Fruit fly (Drosophila melanogaster) whole organism, adult: ENCODE data around the gene vnd.
A peak's percentile ranks its signal among the peaks of the same experiment; 100 is the strongest.
"Not testable (repeated sequence)": the region's sequence is repeated elsewhere in the genome, so short reads cannot be mapped to it uniquely, and the experiment has no call there.

Experiments
- CG11617 ChIP-seq: fragments of 200-800 bp; sonication (Bioruptor generic); optimal IDR thresholded peaks from 2 replicates; lab custom pipeline; 2017; ENCODE audit warnings: mild to moderate bottlenecking, missing biosample characterization, missing genetic modification reagents, missing genetic modification characterization
- CG12768 ChIP-seq: fragments of 200-800 bp; sonication (Bioruptor generic); optimal IDR thresholded peaks from 2 replicates; lab custom pipeline; 2017; ENCODE audit warnings: missing biosample characterization, missing genetic modification characterization, mild to moderate bottlenecking, moderate library complexity, missing genetic modification reagents
- CG14711 ChIP-seq: fragments of 200-800 bp; sonication (Bioruptor generic); optimal IDR thresholded peaks from 2 replicates; lab custom pipeline; 2018; ENCODE audit warnings: missing biosample characterization, mild to moderate bottlenecking, missing genetic modification characterization, moderate library complexity
- CG1620 ChIP-seq: fragments of 200-800 bp; sonication (Bioruptor generic); optimal IDR thresholded peaks from 2 replicates; lab custom pipeline; 2016; ENCODE audit warnings: missing biosample characterization, missing genetic modification characterization
- CG33017 ChIP-seq: fragments of 200-800 bp; sonication (Bioruptor generic); optimal IDR thresholded peaks from 2 replicates; lab custom pipeline; 2018; ENCODE audit warnings: missing biosample characterization, mild to moderate bottlenecking, missing genetic modification characterization, moderate library complexity
- CG5204 ChIP-seq: fragments of 200-800 bp; sonication (Bioruptor generic); optimal IDR thresholded peaks from 2 replicates; lab custom pipeline; 2016; ENCODE audit warnings: missing biosample characterization, missing genetic modification characterization
- CG7045 ChIP-seq: fragments of 200-800 bp; sonication (Bioruptor generic); optimal IDR thresholded peaks from 2 replicates; lab custom pipeline; 2017; ENCODE audit warnings: missing biosample characterization, mild to moderate bottlenecking, missing genetic modification characterization
- CG7101 ChIP-seq: fragments of 200-800 bp; sonication (Bioruptor generic); optimal IDR thresholded peaks from 2 replicates; lab custom pipeline; 2018; ENCODE audit warnings: missing biosample characterization, mild to moderate bottlenecking, missing genetic modification characterization, moderate library complexity
- Clk ChIP-seq: fragments of 200-800 bp; sonication (Bioruptor generic); optimal IDR thresholded peaks from 2 replicates; lab custom pipeline; 2017; ENCODE audit warnings: missing biosample characterization, missing genetic modification characterization
- Crg-1 ChIP-seq: fragments of 200-800 bp; sonication (Bioruptor generic); optimal IDR thresholded peaks from 2 replicates; lab custom pipeline; 2016; ENCODE audit warnings: missing biosample characterization, missing genetic modification characterization
- Hr96 ChIP-seq: fragments of 200-800 bp; sonication (Bioruptor generic); optimal IDR thresholded peaks from 2 replicates; lab custom pipeline; 2016; ENCODE audit warnings: missing biosample characterization, missing genetic modification characterization
- Mnt ChIP-seq: fragments of 200-800 bp; sonication (Bioruptor generic); optimal IDR thresholded peaks from 2 replicates; lab custom pipeline; 2016; ENCODE audit warnings: missing biosample characterization, mild to moderate bottlenecking, missing genetic modification characterization
- bab1 ChIP-seq: fragments of 200-800 bp; sonication (Bioruptor generic); optimal IDR thresholded peaks from 3 replicates; lab custom pipeline; 2019; ENCODE audit warnings: missing biosample characterization, mild to moderate bottlenecking, missing genetic modification characterization, moderate library complexity
- cic ChIP-seq: fragments of 200-800 bp; sonication (Bioruptor generic); optimal IDR thresholded peaks from 2 replicates; lab custom pipeline; 2017; ENCODE audit warnings: missing biosample characterization, mild to moderate bottlenecking, missing genetic modification characterization, moderate library complexity
- cnc ChIP-seq, 2 experiments: fragments of >200 bp; optimal IDR thresholded peaks; 2 replicates each; lab custom pipeline; 2017
- kay ChIP-seq: fragments of 200-800 bp; sonication (Bioruptor generic); peaks from one replicate; lab custom pipeline; 2016; ENCODE audit warnings: missing biosample characterization, missing genetic modification characterization, borderline replicate concordance
- ovo ChIP-seq: fragments of 200-800 bp; sonication (Bioruptor generic); optimal IDR thresholded peaks from 2 replicates; lab custom pipeline; 2016; ENCODE audit warnings: missing biosample characterization, missing genetic modification characterization
- pad ChIP-seq: fragments of 200-800 bp; sonication (Bioruptor generic); optimal IDR thresholded peaks from 3 replicates; lab custom pipeline; 2017; ENCODE audit warnings: missing biosample characterization, missing genetic modification characterization, mild to moderate bottlenecking, moderate library complexity, missing genetic modification reagents
- tj ChIP-seq: fragments of 200-800 bp; sonication (Bioruptor generic); optimal IDR thresholded peaks from 3 replicates; lab custom pipeline; 2017; ENCODE audit warnings: missing biosample characterization, mild to moderate bottlenecking, missing genetic modification characterization, moderate library complexity
- toe ChIP-seq: fragments of 200-800 bp; sonication (Bioruptor generic); optimal IDR thresholded peaks from 2 replicates; lab custom pipeline; 2016; ENCODE audit warnings: missing biosample characterization, missing genetic modification characterization

vnd gene

dm6 chrX:629239-629821 is 47.4 kb downstream of the vnd start, which contains the start of the genes RpL36 and Mybbp1A:
Gene RpL36 (minus strand): TSS chrX:629483.
Gene Mybbp1A (plus strand): TSS chrX:629773.
- TF ChIP-seq CG5204 (GFP tag; lab: Kevin White, UChicago) (no peak), Crg-1 (peak; percentile 90), CG12768 (peak; percentile 45), CG14711 (tag; lab: Kevin White, UChicago) (peak; percentile 69), cic (GFP tag; lab: Kevin White, UChicago) (peak; percentile 33), Hr96 (GFP tag; lab: Kevin White, UChicago) (no peak), Mnt (GFP tag; lab: Kevin White, UChicago) (peak; percentile 97), cnc (optimal IDR thresholded peaks at IDR 0.05; lab: Kevin White, UChicago) (no peak), CG11617 (peak; percentile 93), ovo (GFP tag; lab: Kevin White, UChicago) (peak; percentile 89), tj (GFP tag; lab: Kevin White, UChicago) (peak; percentile 94), CG1620 (GFP tag; lab: Kevin White, UChicago) (peak; percentile 86), Clk (no peak), CG7101 (tag; lab: Kevin White, UChicago) (peak; percentile 88), bab1 (GFP tag; lab: Kevin White, UChicago) (peak; percentile 80), CG33017 (tag; lab: Kevin White, UChicago) (peak; percentile 26), CG7045 (GFP tag; lab: Kevin White, UChicago) (peak; percentile 30), pad (GFP tag; lab: Kevin White, UChicago) (peak; percentile 81)

- TF ChIP-seq ovo (GFP tag; lab: Kevin White, UChicago) (no peak), Mnt (GFP tag; lab: Kevin White, UChicago) (peak; percentile 15), CG12768 (no peak), CG5204 (GFP tag; lab: Kevin White, UChicago) (no peak), bab1 (GFP tag; lab: Kevin White, UChicago) (peak; percentile 35), CG14711 (tag; lab: Kevin White, UChicago) (peak; percentile 21), CG7101 (tag; lab: Kevin White, UChicago) (peak; percentile 39), Hr96 (GFP tag; lab: Kevin White, UChicago) (no peak), CG1620 (GFP tag; lab: Kevin White, UChicago) (peak; percentile 5), kay (no peak), CG11617 (peak; percentile 53)
These were observed 53.7 kb downstream of the vnd start, which contains the start of gene Dredd for dm6 chrX:635495-636142. Gene Dredd (minus strand): TSS chrX:635545.

DNA sequence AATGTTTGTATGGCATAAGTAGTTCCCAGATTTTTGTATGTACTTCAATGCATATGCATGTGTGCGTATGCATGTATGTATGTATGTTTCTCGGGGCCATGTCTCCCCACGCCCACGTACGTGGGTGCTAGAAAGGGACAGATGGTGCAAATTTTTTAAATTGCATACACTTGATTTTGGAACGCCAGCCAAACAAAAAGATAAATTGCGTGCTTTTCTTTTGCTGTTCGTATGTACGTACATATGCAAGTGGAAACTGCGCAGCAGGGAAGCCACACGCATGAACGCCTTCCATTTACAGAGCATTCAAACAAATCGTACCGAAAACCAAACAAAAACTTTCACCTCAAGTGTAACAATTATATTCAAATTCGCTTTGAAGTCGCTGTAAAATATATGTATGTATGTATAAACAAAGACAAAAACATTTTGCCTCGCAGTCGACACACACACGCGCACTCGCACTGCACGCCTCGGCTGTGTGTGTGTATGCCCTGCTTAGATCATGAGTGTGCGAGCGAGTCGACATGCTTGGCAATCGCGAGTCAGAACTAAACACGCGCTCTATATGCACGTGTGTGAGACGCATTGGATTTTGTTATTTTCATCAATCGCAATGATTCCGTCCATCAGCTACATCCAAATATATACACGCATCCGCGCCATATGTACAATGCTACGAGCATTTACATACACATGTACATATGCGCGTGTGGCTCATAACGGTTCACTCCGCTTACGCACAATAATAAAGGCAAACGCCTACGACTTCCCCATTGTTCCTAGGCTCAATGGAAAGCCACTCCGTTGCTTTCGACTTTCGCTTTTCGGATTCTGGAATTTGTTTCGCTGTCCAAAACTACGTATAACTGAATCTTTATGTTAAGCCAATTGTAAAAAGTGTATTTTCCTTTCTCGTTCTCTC is 54.9 kb downstream of the vnd start:
- TF ChIP-seq pad (GFP tag; lab: Kevin White, UChicago) = peak; percentile 64
- TF ChIP-seq CG14711 (tag; lab: Kevin White, UChicago) = no peak
- TF ChIP-seq CG7045 (GFP tag; lab: Kevin White, UChicago) = no peak
- TF ChIP-seq cic (GFP tag; lab: Kevin White, UChicago) = peak; percentile 12
- TF ChIP-seq ovo (GFP tag; lab: Kevin White, UChicago) = peak; percentile 74
- no peak for TF ChIP-seq CG1620 (GFP tag; lab: Kevin White, UChicago)
- no peak for TF ChIP-seq Crg-1
- no peak for TF ChIP-seq CG12768
- TF ChIP-seq Hr96 (GFP tag; lab: Kevin White, UChicago) = no peak
- TF ChIP-seq Clk = no peak
- TF ChIP-seq CG7101 (tag; lab: Kevin White, UChicago) = no peak
- no peak for TF ChIP-seq kay
- no peak for TF ChIP-seq toe (GFP tag; lab: Kevin White, UChicago)
- TF ChIP-seq CG33017 (tag; lab: Kevin White, UChicago) = no peak
- no peak for TF ChIP-seq CG11617
- peak; percentile 78 for TF ChIP-seq tj (GFP tag; lab: Kevin White, UChicago)
- peak; percentile 97 for TF ChIP-seq Mnt (GFP tag; lab: Kevin White, UChicago)
- TF ChIP-seq CG5204 (GFP tag; lab: Kevin White, UChicago) = no peak
- no peak for TF ChIP-seq cnc (optimal IDR thresholded peaks at IDR 0.05; lab: Kevin White, UChicago)
- no peak for TF ChIP-seq bab1 (GFP tag; lab: Kevin White, UChicago)

DNA sequence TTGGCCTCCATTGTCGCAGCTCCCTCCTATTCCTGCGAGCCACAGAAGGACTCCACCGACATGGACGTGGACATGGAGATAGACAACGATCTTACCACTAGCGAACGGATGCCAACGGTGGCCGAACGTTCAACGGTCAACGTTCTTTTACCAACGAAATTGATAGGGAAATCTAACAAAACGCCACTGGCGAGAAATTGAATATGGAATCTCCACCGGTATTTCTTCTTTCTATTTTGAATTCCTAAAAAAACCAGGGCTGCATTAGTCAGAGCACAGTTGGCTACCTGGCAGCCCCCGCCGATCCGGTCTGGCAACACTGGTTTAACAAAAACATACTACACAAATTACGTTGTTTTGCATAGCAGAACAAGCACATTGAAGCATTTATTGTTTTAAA is 62.5 kb downstream of the vnd start, which contains the start of gene CG13367:
Gene CG13367, plus strand, starts transcription at position 301 of the 400 bp plus-strand sequence.
- TF ChIP-seq Mnt (GFP tag; lab: Kevin White, UChicago); CG7101 (tag; lab: Kevin White, UChicago); toe (GFP tag; lab: Kevin White, UChicago): not testable (repeated sequence)

DNA sequence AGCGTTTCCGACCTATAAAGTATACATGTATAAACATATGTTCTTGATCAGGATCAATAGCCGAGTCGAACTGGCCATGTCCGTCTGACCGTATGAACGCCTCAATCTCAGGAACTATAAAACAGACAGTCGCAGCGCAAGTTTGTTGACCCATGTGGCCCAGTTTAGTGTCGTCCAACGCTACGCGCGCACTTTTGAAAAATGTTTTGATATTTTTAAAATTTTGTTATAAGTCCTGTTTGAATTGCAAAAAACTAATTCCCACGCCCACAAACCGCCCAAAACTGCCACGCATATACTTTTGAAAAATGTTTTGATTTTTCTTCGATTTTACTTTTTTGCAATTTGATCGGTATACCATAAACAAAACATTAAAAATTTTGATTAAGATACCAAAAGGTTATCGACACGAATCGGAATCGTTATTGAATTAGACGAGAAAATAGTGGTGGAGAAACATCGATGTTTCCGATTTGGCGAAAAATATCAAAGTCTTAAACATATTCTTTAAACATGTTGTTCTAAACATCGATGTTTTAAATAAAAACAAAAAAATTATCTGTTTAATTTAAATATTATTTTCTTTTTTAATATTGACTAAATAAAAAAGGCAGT is 64.6 kb downstream of the vnd start:
- TF ChIP-seq tj (GFP tag; lab: Kevin White, UChicago) (no peak), bab1 (GFP tag; lab: Kevin White, UChicago) (peak; percentile 14)
